Fruit fly (Drosophila melanogaster) ovary, adult (tissue): ENCODE measurements around the gene dls.

Experiments used
- CG17801 ChIP-seq: fragments of 200-800 bp; optimal IDR thresholded peaks from 2 replicates; lab custom pipeline; 2019; ENCODE audit warnings: missing biosample characterization, mild to moderate bottlenecking, missing genetic modification characterization, moderate library complexity; ENCODE audit not compliant: partially characterized antibody

The dls gene

dm6 chr3L:16175628-16176263, 25.4 kb upstream of the dls start:
- no peak for TF ChIP-seq CG17801 (GFP tag; lab: Kevin White, UChicago)

dm6 chr3L:16176492-16176891, 24.6 kb upstream of the dls start:
- TF ChIP-seq CG17801 (GFP tag; lab: Kevin White, UChicago): no peak

dm6 chr3L:16177309-16177708, 23.8 kb upstream of the dls start:
- TF ChIP-seq CG17801 (GFP tag; lab: Kevin White, UChicago): no peak

- no peak for TF ChIP-seq CG17801 (GFP tag; lab: Kevin White, UChicago)
Observed at dm6 chr3L:16177751-16178150, 23.4 kb upstream of the dls start.

- no peak for TF ChIP-seq CG17801 (GFP tag; lab: Kevin White, UChicago)
Observed at dm6 chr3L:16178433-16178832, 22.7 kb upstream of the dls start.

dm6 chr3L:16181330-16181830, 19.7 kb upstream of the dls start:
- TF ChIP-seq CG17801 (GFP tag; lab: Kevin White, UChicago): no peak

- no peak for TF ChIP-seq CG17801 (GFP tag; lab: Kevin White, UChicago)
Observed at dm6 chr3L:16182633-16183462, 18.3 kb upstream of the dls start.

dm6 chr3L:16183493-16183892, 17.6 kb upstream of the dls start:
- TF ChIP-seq CG17801 (GFP tag; lab: Kevin White, UChicago): no peak

dm6 chr3L:16189058-16189924, 11.8 kb upstream of the dls start:
- no peak for TF ChIP-seq CG17801 (GFP tag; lab: Kevin White, UChicago)

dm6 chr3L:16189925-16190231, 11.2 kb upstream of the dls start:
- no peak for TF ChIP-seq CG17801 (GFP tag; lab: Kevin White, UChicago)

dm6 chr3L:16190885-16191284, 10.2 kb upstream of the dls start:
- TF ChIP-seq CG17801 (GFP tag; lab: Kevin White, UChicago): no peak

dm6 chr3L:16192561-16193355, 8.4 kb upstream of the dls start:
- TF ChIP-seq CG17801 (GFP tag; lab: Kevin White, UChicago): no peak

- TF ChIP-seq CG17801 (GFP tag; lab: Kevin White, UChicago): no peak
Observed at dm6 chr3L:16193851-16194709, 7.0 kb upstream of the dls start.
